Fruit fly (Drosophila melanogaster) whole organism, embryonic: Measurements from ENCODE around the gene Osi2.
A peak's percentile ranks its signal among the peaks of the same experiment; 100 is the strongest.

Experiments
- Aef1 ChIP-seq: fragments of 200-800 bp; sonication (Bioruptor generic); IDR thresholded peaks from 3 replicates; pipeline ENCODE4 v1.3.6; 2022; ENCODE audit warnings: missing biosample characterization, missing genetic modification characterization
- Atf-2 ChIP-seq: fragments of 200-800 bp; sonication (Bioruptor generic); optimal IDR thresholded peaks from 2 replicates; lab custom pipeline; 2016; ENCODE audit warnings: missing biosample characterization, missing genetic modification characterization
- CG1024 ChIP-seq: fragments of 200-800 bp; sonication (Bioruptor generic); IDR thresholded peaks from 2 replicates; pipeline ENCODE4 v1.3.6; 2022; ENCODE audit warnings: missing biosample characterization, missing genetic modification characterization
- CG10462 ChIP-seq: fragments of 200-800 bp; sonication (Bioruptor generic); optimal IDR thresholded peaks from 2 replicates; lab custom pipeline; 2016; ENCODE audit warnings: missing biosample characterization, missing genetic modification characterization
- CG11723 ChIP-seq: fragments of 200-800 bp; sonication (Bioruptor generic); optimal IDR thresholded peaks from 2 replicates; lab custom pipeline; 2017; ENCODE audit warnings: missing biosample characterization, mild to moderate bottlenecking, missing genetic modification characterization
- CG14441 ChIP-seq: fragments of 200-800 bp; sonication (Bioruptor generic); IDR thresholded peaks from 2 replicates; pipeline ENCODE4 v1.3.6; 2022; ENCODE audit warnings: missing biosample characterization, missing genetic modification characterization
- CG1603 ChIP-seq: fragments of 200-800 bp; sonication (Bioruptor generic); optimal IDR thresholded peaks from 2 replicates; lab custom pipeline; 2019; ENCODE audit warnings: missing biosample characterization, mild to moderate bottlenecking, missing genetic modification characterization, moderate library complexity
- CG1647 ChIP-seq: fragments of 200-800 bp; sonication (Bioruptor generic); optimal IDR thresholded peaks from 3 replicates; lab custom pipeline; 2016; ENCODE audit warnings: missing biosample characterization, missing genetic modification characterization
- CG16779 ChIP-seq: fragments of 200-800 bp; sonication (Bioruptor generic); IDR thresholded peaks from 2 replicates; pipeline ENCODE4 v1.3.6; 2022; ENCODE audit warnings: missing biosample characterization, missing genetic modification characterization
- CG1792 ChIP-seq: fragments of 200-800 bp; sonication (Bioruptor generic); optimal IDR thresholded peaks from 2 replicates; lab custom pipeline; 2016; ENCODE audit warnings: missing biosample characterization, missing genetic modification characterization
- CG18262 ChIP-seq: fragments of 200-800 bp; optimal IDR thresholded peaks from 3 replicates; lab custom pipeline; 2019; ENCODE audit warnings: missing biosample characterization, mild to moderate bottlenecking, missing genetic modification characterization, moderate library complexity
- CG18599 ChIP-seq: fragments of 200-800 bp; sonication (Bioruptor generic); optimal IDR thresholded peaks from 3 replicates; lab custom pipeline; 2017; ENCODE audit warnings: missing biosample characterization, missing genetic modification characterization, mild to moderate bottlenecking, moderate library complexity, missing genetic modification reagents
- CG18764 ChIP-seq: fragments of 200-800 bp; sonication (Bioruptor generic); optimal IDR thresholded peaks from 3 replicates; lab custom pipeline; 2016; ENCODE audit warnings: missing biosample characterization, missing genetic modification characterization
- CG2712 ChIP-seq: fragments of 200-800 bp; optimal IDR thresholded peaks from 3 replicates; lab custom pipeline; 2019; ENCODE audit warnings: missing biosample characterization, mild to moderate bottlenecking, missing genetic modification characterization, moderate library complexity
- CG4424 ChIP-seq: fragments of 200-800 bp; sonication (Bioruptor generic); optimal IDR thresholded peaks from 3 replicates; lab custom pipeline; 2016; ENCODE audit warnings: missing biosample characterization, missing genetic modification characterization
- CG6689 ChIP-seq: fragments of 200-800 bp; sonication (Bioruptor generic); IDR thresholded peaks from 2 replicates; pipeline ENCODE4 v1.3.6; 2022; ENCODE audit warnings: missing biosample characterization, missing genetic modification characterization
- CG7271 ChIP-seq: fragments of 200-800 bp; sonication (Bioruptor generic); optimal IDR thresholded peaks from 2 replicates; lab custom pipeline; 2018; ENCODE audit warnings: missing biosample characterization, mild to moderate bottlenecking, missing genetic modification characterization, moderate library complexity
- CG7839 ChIP-seq: fragments of 200-800 bp; sonication (Bioruptor generic); optimal IDR thresholded peaks from 3 replicates; lab custom pipeline; 2018; ENCODE audit warnings: missing biosample characterization, mild to moderate bottlenecking, missing genetic modification characterization, moderate library complexity
- CG8478 ChIP-seq: fragments of >200 bp; optimal IDR thresholded peaks from 2 replicates; lab custom pipeline; 2018
- CG9797 ChIP-seq: fragments of 200-800 bp; sonication (Bioruptor generic); optimal IDR thresholded peaks from 3 replicates; lab custom pipeline; 2018; ENCODE audit warnings: missing biosample characterization, mild to moderate bottlenecking, missing genetic modification characterization
- Dbx ChIP-seq: fragments of 200-800 bp; sonication (Bioruptor generic); IDR thresholded peaks from 3 replicates; pipeline ENCODE4 v1.3.6; 2022; ENCODE audit warnings: missing biosample characterization, missing genetic modification characterization
- Dref ChIP-seq: fragments of 200-800 bp; sonication (Bioruptor generic); IDR thresholded peaks from 2 replicates; pipeline ENCODE4 v1.3.6; 2022; ENCODE audit warnings: missing biosample characterization, missing genetic modification characterization
- Gsc ChIP-seq: fragments of 200-800 bp; sonication (Bioruptor generic); IDR thresholded peaks from 2 replicates; pipeline ENCODE4 v1.3.6; 2022; ENCODE audit warnings: missing biosample characterization, missing genetic modification characterization
- H15 ChIP-seq: fragments of 200-800 bp; sonication (Bioruptor generic); IDR thresholded peaks from 3 replicates; pipeline ENCODE4 v1.3.6; 2022; ENCODE audit warnings: missing biosample characterization, missing genetic modification characterization
- HLH54F ChIP-seq: fragments of 200-800 bp; sonication (Bioruptor generic); optimal IDR thresholded peaks from 3 replicates; lab custom pipeline; 2016; ENCODE audit warnings: missing biosample characterization, missing genetic modification characterization
- HLHmδ ChIP-seq: fragments of 200-800 bp; sonication (Bioruptor generic); optimal IDR thresholded peaks from 2 replicates; lab custom pipeline; 2018; ENCODE audit warnings: missing biosample characterization, mild to moderate bottlenecking, missing genetic modification characterization, moderate library complexity
- Myb ChIP-seq: fragments of 200-800 bp; sonication (Bioruptor generic); optimal IDR thresholded peaks from 2 replicates; lab custom pipeline; 2016; ENCODE audit warnings: missing biosample characterization, missing genetic modification characterization
- Neu2 ChIP-seq: fragments of 200-800 bp; sonication (Bioruptor generic); optimal IDR thresholded peaks from 3 replicates; lab custom pipeline; 2016; ENCODE audit warnings: missing biosample characterization, missing genetic modification characterization, borderline replicate concordance
- NfI ChIP-seq: fragments of 200-800 bp; sonication (Bioruptor generic); optimal IDR thresholded peaks from 3 replicates; lab custom pipeline; 2018; ENCODE audit warnings: missing biosample characterization, mild to moderate bottlenecking, missing genetic modification characterization, moderate library complexity
- Ssrp ChIP-seq: fragments of 200-800 bp; sonication (Bioruptor generic); optimal IDR thresholded peaks from 2 replicates; lab custom pipeline; 2018; ENCODE audit warnings: missing biosample characterization, mild to moderate bottlenecking, missing genetic modification characterization, moderate library complexity
- YL-1 ChIP-seq: fragments of 200-800 bp; sonication (Bioruptor generic); optimal IDR thresholded peaks from 3 replicates; lab custom pipeline; 2017; ENCODE audit warnings: missing biosample characterization, mild to moderate bottlenecking, missing genetic modification characterization
- bbx ChIP-seq: fragments of 200-800 bp; sonication (Bioruptor generic); IDR thresholded peaks from 2 replicates; pipeline ENCODE4 v1.3.6; 2022; ENCODE audit warnings: missing biosample characterization, missing genetic modification characterization; ENCODE audit not compliant: partially characterized antibody
- cas ChIP-seq: fragments of 200-800 bp; sonication (Bioruptor generic); IDR thresholded peaks from 2 replicates; pipeline ENCODE4 v1.3.6; 2022; ENCODE audit warnings: missing biosample characterization, missing genetic modification characterization
- caup ChIP-seq: fragments of 200-800 bp; sonication (Bioruptor generic); optimal IDR thresholded peaks from 3 replicates; lab custom pipeline; 2017; ENCODE audit warnings: missing biosample characterization, mild to moderate bottlenecking, missing genetic modification characterization, moderate library complexity; ENCODE audit not compliant: severe bottlenecking
- chinmo ChIP-seq: fragments of 200-800 bp; sonication (Bioruptor generic); IDR thresholded peaks from 4 replicates; pipeline ENCODE4 v1.3.6; 2022; ENCODE audit warnings: missing biosample characterization, missing genetic modification characterization; ENCODE audit not compliant: partially characterized antibody
- dysf ChIP-seq: fragments of 200-800 bp; sonication (Bioruptor generic); IDR thresholded peaks from 3 replicates; pipeline ENCODE4 v1.3.6; 2022; ENCODE audit warnings: missing biosample characterization, missing genetic modification characterization
- eve ChIP-seq, 2 experiments: fragments of >200 bp; optimal IDR thresholded peaks; 2 replicates each; lab custom pipeline; 2017; ENCODE audit warnings: missing biosample characterization in 2 of 2, missing genetic modification characterization in 2 of 2
- gcm2 ChIP-seq: fragments of 200-800 bp; sonication (Bioruptor generic); optimal IDR thresholded peaks from 2 replicates; lab custom pipeline; 2016; ENCODE audit warnings: missing biosample characterization, missing genetic modification characterization
- gro ChIP-seq: fragments of 200-800 bp; sonication (Bioruptor generic); optimal IDR thresholded peaks from 2 replicates; lab custom pipeline; 2016; ENCODE audit warnings: missing biosample characterization, missing genetic modification characterization
- h ChIP-seq: fragments of >200 bp; optimal IDR thresholded peaks from 2 replicates; lab custom pipeline; 2017
- insv ChIP-seq, 2 experiments: fragments of 200-800 bp; sonication (Bioruptor generic); optimal IDR thresholded peaks; 3 replicates each; lab custom pipeline; 2016 to 2018; ENCODE audit warnings: missing biosample characterization in 2 of 2, missing genetic modification characterization in 2 of 2
- kah ChIP-seq: fragments of 200-800 bp; sonication (Bioruptor generic); optimal IDR thresholded peaks from 2 replicates; lab custom pipeline; 2018; ENCODE audit warnings: missing biosample characterization, mild to moderate bottlenecking, missing genetic modification characterization
- ken ChIP-seq: fragments of 200-800 bp; sonication (Bioruptor generic); IDR thresholded peaks from 3 replicates; pipeline ENCODE4 v1.3.6; 2022; ENCODE audit warnings: missing biosample characterization, missing genetic modification characterization
- lbe ChIP-seq: fragments of 200-800 bp; sonication (Bioruptor generic); optimal IDR thresholded peaks from 2 replicates; lab custom pipeline; 2016; ENCODE audit warnings: missing biosample characterization, mild to moderate bottlenecking, missing genetic modification characterization
- lola ChIP-seq, 3 experiments: fragments of >200 bp in 2 of 3; fragments of 200-800 bp in 1 of 3; sonication (Bioruptor generic) in 1 of 3; optimal IDR thresholded peaks; 2 replicates each; lab custom pipeline; 2017 to 2019; ENCODE audit warnings: missing biosample characterization in 3 of 3, missing genetic modification characterization in 3 of 3, mild to moderate bottlenecking in 1 of 3, moderate library complexity in 1 of 3
- pita ChIP-seq: fragments of 200-800 bp; sonication (Bioruptor generic); optimal IDR thresholded peaks from 2 replicates; lab custom pipeline; 2017; ENCODE audit warnings: missing biosample characterization, mild to moderate bottlenecking, missing genetic modification characterization
- pum ChIP-seq: fragments of 200-800 bp; sonication (Bioruptor generic); optimal IDR thresholded peaks from 2 replicates; lab custom pipeline; 2016; ENCODE audit warnings: missing biosample characterization, missing genetic modification characterization
- slbo ChIP-seq: fragments of 200-800 bp; sonication (Bioruptor generic); IDR thresholded peaks from 2 replicates; pipeline ENCODE4 v1.3.6; 2022; ENCODE audit warnings: missing biosample characterization, missing genetic modification characterization
- slou ChIP-seq: fragments of 200-800 bp; sonication (Bioruptor generic); optimal IDR thresholded peaks from 3 replicates; lab custom pipeline; 2016; ENCODE audit warnings: missing biosample characterization, missing genetic modification characterization
- wek ChIP-seq: fragments of 200-800 bp; sonication (Bioruptor generic); optimal IDR thresholded peaks from 3 replicates; lab custom pipeline; 2018; ENCODE audit warnings: missing biosample characterization, mild to moderate bottlenecking, missing genetic modification characterization, moderate library complexity

Osi2 gene

dm6 chr3R:6229055-6229841 lies 20.1 kb downstream of the Osi2 start (continued):
- no peak for TF ChIP-seq Dref (GFP tag; lab: Robert Waterston, UW)
- no peak for TF ChIP-seq gro (GFP tag; lab: Kevin White, UChicago)
- TF ChIP-seq CG7271 (tag; lab: Kevin White, UChicago), result no peak
- TF ChIP-seq CG7839 (tag; lab: Kevin White, UChicago), result peak; percentile 44
- TF ChIP-seq slou, result no peak
- TF ChIP-seq CG18764 (GFP tag; lab: Kevin White, UChicago), result no peak
- TF ChIP-seq pum (GFP tag; lab: Kevin White, UChicago), result peak; percentile 1
- no peak for TF ChIP-seq Dbx
- no peak for TF ChIP-seq CG14441 (GFP tag; lab: Robert Waterston, UW)
- TF ChIP-seq CG9797 (GFP tag; lab: Kevin White, UChicago), result no peak
- peak; percentile 25 for TF ChIP-seq Ssrp (tag; lab: Kevin White, UChicago)
- no peak for TF ChIP-seq slbo (GFP tag; lab: Robert Waterston, UW)
- TF ChIP-seq CG16779 (GFP tag; lab: Robert Waterston, UW), result no peak
- TF ChIP-seq YL-1 (GFP tag; lab: Kevin White, UChicago), result no peak
- TF ChIP-seq CG1792 (GFP tag; lab: Kevin White, UChicago), result no peak
- no peak for TF ChIP-seq Neu2 (GFP tag; lab: Kevin White, UChicago)
- TF ChIP-seq CG6689 (GFP tag; lab: Robert Waterston, UW), result no peak
- no peak for TF ChIP-seq CG4424
- TF ChIP-seq NfI (GFP tag; lab: Kevin White, UChicago), result no peak
- TF ChIP-seq CG1603 (tag; lab: Kevin White, UChicago), result peak; percentile 17
- TF ChIP-seq lbe, result no peak
- TF ChIP-seq eve (GFP tag; optimal IDR thresholded peaks at IDR 0.05; lab: Kevin White, UChicago), result peak in 1 of 2 experiments; percentile 40
- TF ChIP-seq CG11723, result no peak
- TF ChIP-seq cas (GFP tag; lab: Robert Waterston, UW), result no peak
- no peak for TF ChIP-seq ken (GFP tag; lab: Robert Waterston, UW)
- TF ChIP-seq Myb (GFP tag; lab: Kevin White, UChicago), result no peak
- TF ChIP-seq pita (GFP tag; lab: Kevin White, UChicago), result no peak
- no peak for TF ChIP-seq CG8478 (lab: Kevin White, UChicago)
- no peak for TF ChIP-seq kah
- TF ChIP-seq H15 (GFP tag; lab: Robert Waterston, UW), result no peak
- TF ChIP-seq dysf (GFP tag; lab: Robert Waterston, UW), result no peak
- TF ChIP-seq caup (GFP tag; lab: Kevin White, UChicago), result no peak
- no peak for TF ChIP-seq Atf-2 (GFP tag; lab: Kevin White, UChicago)
- TF ChIP-seq CG18262 (tag; lab: Kevin White, UChicago), result peak; percentile 42
- TF ChIP-seq insv (GFP tag; optimal IDR thresholded peaks at IDR 0.05; lab: Kevin White, UChicago), result no peak
- TF ChIP-seq CG10462 (GFP tag; lab: Kevin White, UChicago), result no peak
- no peak for TF ChIP-seq HLHmδ (GFP tag; lab: Kevin White, UChicago)
- TF ChIP-seq h (lab: Kevin White, UChicago), result no peak
- TF ChIP-seq CG1647 (GFP tag; lab: Kevin White, UChicago), result no peak
- TF ChIP-seq lola (GFP tag; optimal IDR thresholded peaks at IDR 0.05; lab: Kevin White, UChicago), result no peak
- no peak for TF ChIP-seq Gsc (GFP tag; lab: Robert Waterston, UW)
- TF ChIP-seq gcm2, result no peak
- TF ChIP-seq wek, result no peak
- no peak for TF ChIP-seq chinmo
- peak; percentile 39 for TF ChIP-seq CG2712
- no peak for TF ChIP-seq Aef1 (GFP tag; lab: Robert Waterston, UW)
- no peak for TF ChIP-seq CG1024 (GFP tag; lab: Robert Waterston, UW)
- TF ChIP-seq CG18599 (GFP tag; lab: Kevin White, UChicago), result no peak
- no peak for TF ChIP-seq HLH54F (GFP tag; lab: Kevin White, UChicago)
- no peak for TF ChIP-seq bbx (GFP tag; lab: Robert Waterston, UW)
